Worm (Caenorhabditis elegans) whole organism, L1 larva: Measurements from ENCODE around the gene emre-1.

Experiments used
- aha-1 ChIP-seq: fragments of 150-350 bp; optimal IDR thresholded peaks from 2 replicates; lab custom pipeline; 2014; ENCODE audit warnings: missing biosample characterization, missing genetic modification characterization
- ceh-82 ChIP-seq, 3 experiments: fragments of 150-350 bp in 1 of 3; sonication (generic microtip) in 2 of 3; optimal IDR thresholded peaks; 2 replicates each; lab custom pipeline; 2014 to 2017; ENCODE audit warnings: missing biosample characterization in 3 of 3, missing genetic modification characterization in 3 of 3
- egl-27 ChIP-seq, 2 experiments: fragments of 150-350 bp in 1 of 2; sonication (generic microtip); optimal IDR thresholded peaks; 3 replicates each; lab custom pipeline; 2017 to 2018; ENCODE audit warnings: missing biosample characterization in 2 of 2, missing genetic modification characterization in 2 of 2, missing genetic modification reagents in 2 of 2
- fos-1 ChIP-seq: fragments of 150-350 bp; optimal IDR thresholded peaks from 2 replicates; lab custom pipeline; 2014; ENCODE audit warnings: missing biosample characterization, missing genetic modification characterization
- lin-15B ChIP-seq: fragments of 150-350 bp; sonication (generic microtip); optimal IDR thresholded peaks from 3 replicates; lab custom pipeline; 2014; ENCODE audit warnings: missing biosample characterization, missing genetic modification characterization
- nhr-28 ChIP-seq: fragments of 150-350 bp; optimal IDR thresholded peaks from 2 replicates; lab custom pipeline; 2014; ENCODE audit warnings: missing biosample characterization, missing genetic modification characterization
- nhr-47 ChIP-seq: sonication (generic microtip); optimal IDR thresholded peaks from 2 replicates; lab custom pipeline; 2016; ENCODE audit warnings: mild to moderate bottlenecking, missing genetic modification characterization, moderate library complexity, missing compliant biosample characterization
- skn-1 ChIP-seq: fragments of 150-350 bp; optimal IDR thresholded peaks from 2 replicates; lab custom pipeline; 2014; ENCODE audit warnings: missing biosample characterization, missing genetic modification characterization
- sox-4 ChIP-seq: sonication (generic microtip); optimal IDR thresholded peaks from 2 replicates; lab custom pipeline; 2016; ENCODE audit warnings: missing genetic modification characterization, missing compliant biosample characterization

ce11 chrX:14958401-14958800 is 21.1 kb upstream of the emre-1 start:
- TF ChIP-seq nhr-47 (no peak), fos-1 (tag; lab: Kevin White, UChicago) (no peak), nhr-28 (tag; lab: Kevin White, UChicago) (no peak), aha-1 (tag; lab: Kevin White, UChicago) (no peak), egl-27 (tag; optimal IDR thresholded peaks at IDR 0.05; lab: Kevin White, UChicago) (no peak), lin-15B (no peak), ceh-82 (tag; optimal IDR thresholded peaks at IDR 0.05; lab: Kevin White, UChicago) (no peak), skn-1 (tag; lab: Kevin White, UChicago) (no peak), sox-4 (tag; lab: Kevin White, UChicago) (no peak)
